Worm (Caenorhabditis elegans) whole organism, early embryonic: ENCODE results near the gene Y56A3A.6.

Source experiments
- B0310.2 ChIP-seq: sonication (generic microtip); optimal IDR thresholded peaks from 2 replicates; lab custom pipeline; 2016; ENCODE audit warnings: mild to moderate bottlenecking, missing genetic modification characterization, missing compliant biosample characterization
- F13C5.2 ChIP-seq: sonication (generic microtip); optimal IDR thresholded peaks from 2 replicates; lab custom pipeline; 2017; ENCODE audit warnings: mild to moderate bottlenecking, missing genetic modification characterization, inconsistent platforms, missing compliant biosample characterization
- aly-1 ChIP-seq: sonication (generic microtip); optimal IDR thresholded peaks from 2 replicates; lab custom pipeline; 2016; ENCODE audit warnings: missing genetic modification characterization, missing compliant biosample characterization
- ama-1 ChIP-seq: fragments of 150-350 bp; optimal IDR thresholded peaks from 2 replicates; lab custom pipeline; 2014
- ceh-13 ChIP-seq: fragments of 200-800 bp; sonication (Bioruptor generic); optimal IDR thresholded peaks from 2 replicates; lab custom pipeline; 2018; ENCODE audit warnings: mild to moderate bottlenecking, missing genetic modification characterization, missing compliant biosample characterization
- ceh-36 ChIP-seq: sonication (generic microtip); optimal IDR thresholded peaks from 2 replicates; lab custom pipeline; 2016; ENCODE audit warnings: missing genetic modification characterization, inconsistent platforms, missing compliant biosample characterization
- ets-7 ChIP-seq: sonication (generic microtip); optimal IDR thresholded peaks from 2 replicates; lab custom pipeline; 2016; ENCODE audit warnings: missing genotype, missing genetic modification characterization, missing compliant biosample characterization
- flt-1 ChIP-seq: fragments of 200-800 bp; sonication (Bioruptor generic); IDR thresholded peaks from 2 replicates; pipeline ENCODE4 v1.3.6; 2022; ENCODE audit warnings: missing genetic modification characterization, missing compliant biosample characterization
- hmbx-1 ChIP-seq: sonication (generic microtip); optimal IDR thresholded peaks from 2 replicates; lab custom pipeline; 2016; ENCODE audit warnings: mild to moderate bottlenecking, missing genetic modification characterization, missing compliant biosample characterization
- hmg-4 ChIP-seq: fragments of 200-800 bp; sonication (Bioruptor generic); optimal IDR thresholded peaks from 2 replicates; lab custom pipeline; 2018; ENCODE audit warnings: mild to moderate bottlenecking, missing genetic modification characterization, missing compliant biosample characterization
- hnd-1 ChIP-seq: sonication (generic microtip); optimal IDR thresholded peaks from 2 replicates; lab custom pipeline; 2016; ENCODE audit warnings: missing genetic modification characterization, missing compliant biosample characterization
- pes-1 ChIP-seq: fragments of 200-800 bp; sonication (Bioruptor generic); IDR thresholded peaks from 2 replicates; pipeline ENCODE4 v1.3.6; 2022; ENCODE audit warnings: missing genetic modification reagents, missing genetic modification characterization, missing compliant biosample characterization
- scrt-1 ChIP-seq: fragments of 200-800 bp; sonication (Bioruptor generic); IDR thresholded peaks from 2 replicates; pipeline ENCODE4 v1.3.6; 2022; ENCODE audit warnings: missing genetic modification characterization, missing compliant biosample characterization
- sea-1 ChIP-seq: fragments of 200-800 bp; sonication (Bioruptor generic); conservative IDR thresholded peaks from 2 replicates; pipeline ENCODE4 v1.3.6; 2022; ENCODE audit warnings: missing genetic modification characterization, missing compliant biosample characterization
- tbx-11 ChIP-seq: fragments of 200-800 bp; sonication (Bioruptor generic); IDR thresholded peaks from 2 replicates; pipeline ENCODE4 v1.3.6; 2022; ENCODE audit warnings: missing genetic modification characterization, missing compliant biosample characterization
- tbx-37 ChIP-seq: fragments of 200-800 bp; sonication (Bioruptor generic); conservative IDR thresholded peaks from 2 replicates; pipeline ENCODE4 v1.3.6; 2022; ENCODE audit warnings: missing genetic modification reagents, missing genetic modification characterization, missing compliant biosample characterization
- tra-4 ChIP-seq: sonication (generic microtip); optimal IDR thresholded peaks from 2 replicates; lab custom pipeline; 2017; ENCODE audit warnings: missing genetic modification characterization, missing compliant biosample characterization

Y56A3A.6 gene

DNA sequence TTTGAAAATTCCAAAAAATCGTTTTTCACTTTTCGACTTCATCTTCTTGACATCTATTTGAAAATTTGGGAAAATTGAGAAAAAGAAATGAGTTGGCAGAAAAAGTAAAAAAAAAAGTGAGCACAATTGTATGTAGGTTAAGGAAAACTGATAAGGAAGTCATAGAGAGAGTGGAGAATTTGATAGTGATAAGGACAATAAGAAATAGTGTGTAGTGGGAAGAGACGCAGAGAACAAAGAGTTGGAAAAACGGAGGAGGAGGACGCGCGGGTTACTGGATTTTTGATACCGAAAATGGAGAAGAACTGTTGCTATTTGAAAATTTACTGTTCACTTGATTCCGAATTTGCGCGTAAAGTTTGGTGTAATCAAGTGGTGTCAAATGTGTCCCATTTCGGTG lies at the start of gene Y56A3A.6:
Gene Y56A3A.6 (minus strand): TSS at position 53 of the 400 bp plus-strand sequence.
- TF ChIP-seq F13C5.2 (tag; lab: Kevin White, UChicago) (no peak), hmg-4 (GFP tag; lab: Kevin White, UChicago) (no peak), aly-1 (no peak), pes-1 (GFP tag; lab: Robert Waterston, UW) (no peak), tra-4 (tag; lab: Kevin White, UChicago) (no peak), ets-7 (tag; lab: Kevin White, UChicago) (no peak), sea-1 (GFP tag; lab: Robert Waterston, UW) (no peak), flt-1 (no peak), hnd-1 (tag; lab: Kevin White, UChicago) (no peak), ama-1 (no peak), hmbx-1 (tag; lab: Kevin White, UChicago) (no peak)

DNA sequence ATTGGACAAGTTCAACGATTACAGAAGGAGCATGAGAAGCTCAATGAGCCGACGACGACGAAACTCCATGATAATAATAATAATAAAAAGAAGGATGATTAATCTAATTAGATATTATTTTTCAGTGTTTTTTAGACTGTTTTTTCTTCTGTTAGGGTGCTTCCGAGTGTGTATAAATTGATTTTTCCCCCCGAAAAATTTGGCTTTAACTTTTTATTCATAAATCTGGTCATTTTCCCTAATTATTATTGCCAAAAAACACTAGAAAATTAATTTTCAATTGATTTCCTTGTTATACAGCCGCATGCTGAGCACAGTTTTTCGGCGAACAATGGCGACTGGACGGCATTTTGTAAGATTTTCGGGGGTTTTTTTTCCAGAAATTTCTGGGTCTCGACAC lies 45.0 kb upstream of the Y56A3A.6 start, which contains the start of gene nft-1:
Gene nft-1 (plus strand): TSS at position 301 of the 400 bp plus-strand sequence.
- TF ChIP-seq ceh-36 (no peak), scrt-1 (no peak), aly-1 (no peak), ets-7 (tag; lab: Kevin White, UChicago) (no peak), ama-1 (no peak)

DNA sequence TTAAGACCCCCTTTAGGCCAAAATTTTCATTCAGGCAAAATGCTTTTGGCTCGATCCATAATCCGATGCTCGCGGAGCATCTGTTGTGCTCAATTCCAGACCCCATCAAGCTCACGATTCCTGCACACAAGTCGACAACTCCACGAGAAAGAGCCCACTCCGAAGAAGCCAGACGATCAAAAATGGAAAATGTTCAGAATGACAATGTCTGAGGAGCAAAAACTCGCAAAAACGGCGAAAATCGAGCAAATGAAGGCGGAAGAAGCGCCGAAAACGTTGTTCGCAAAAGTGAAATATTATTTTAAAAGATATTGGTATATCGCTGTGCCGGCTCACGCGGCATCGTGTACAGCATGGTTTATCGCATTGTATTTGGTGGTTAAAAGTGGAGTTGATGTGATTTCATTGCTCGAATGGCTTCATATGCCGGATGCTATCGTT lies 43.1 kb upstream of the Y56A3A.6 start, which contains the start of gene Y56A3A.22:
Gene Y56A3A.22 (plus strand): TSS at position 35 of the 441 bp plus-strand sequence.
- TF ChIP-seq flt-1 (no peak), hmbx-1 (tag; lab: Kevin White, UChicago) (no peak), B0310.2 (tag; lab: Kevin White, UChicago) (peak; percentile 33), scrt-1 (no peak), aly-1 (no peak), hnd-1 (tag; lab: Kevin White, UChicago) (no peak), ets-7 (tag; lab: Kevin White, UChicago) (no peak), hmg-4 (GFP tag; lab: Kevin White, UChicago) (peak; percentile 15), tbx-37 (no peak), ceh-13 (GFP tag; lab: Kevin White, UChicago) (no peak), ceh-36 (no peak), F13C5.2 (tag; lab: Kevin White, UChicago) (no peak), tra-4 (tag; lab: Kevin White, UChicago) (no peak), ama-1 (peak; percentile 85)

DNA sequence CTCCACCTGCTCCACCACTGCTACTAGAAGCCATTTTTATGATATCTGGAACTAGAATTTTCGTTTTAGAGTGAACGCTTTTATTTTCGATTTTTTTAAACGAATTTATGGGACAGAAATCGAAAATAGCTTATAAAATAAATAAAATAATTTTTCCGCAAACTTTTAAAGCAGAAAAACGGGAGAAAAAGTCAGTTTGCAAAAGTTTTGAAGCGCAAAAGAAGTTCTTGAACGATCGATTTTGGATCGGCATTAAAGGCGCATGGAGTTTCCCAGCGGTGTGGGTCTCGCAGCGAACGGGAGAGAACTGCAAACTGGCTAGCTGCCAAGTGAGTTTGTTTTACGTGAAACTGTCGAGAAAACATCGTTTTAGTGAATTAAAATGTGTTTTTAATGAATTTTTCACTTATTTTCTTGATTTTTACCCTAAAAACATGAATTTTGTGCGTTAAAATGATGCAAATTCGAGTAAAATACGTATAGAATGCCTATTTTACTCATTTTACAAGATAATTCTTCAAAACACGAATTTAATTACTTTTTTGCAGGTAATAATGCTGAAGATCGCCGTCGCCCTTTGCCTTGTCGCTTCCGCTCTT lies 41.7 kb upstream of the Y56A3A.6 start, which contains the start of the genes ccf-1 and trap-4:
Gene ccf-1 (minus strand): TSS at position 51 of the 599 bp plus-strand sequence.
Gene trap-4 (plus strand): TSS at position 549 of the 599 bp plus-strand sequence.
- no peak for TF ChIP-seq sea-1 (GFP tag; lab: Robert Waterston, UW)
- no peak for TF ChIP-seq ama-1

DNA sequence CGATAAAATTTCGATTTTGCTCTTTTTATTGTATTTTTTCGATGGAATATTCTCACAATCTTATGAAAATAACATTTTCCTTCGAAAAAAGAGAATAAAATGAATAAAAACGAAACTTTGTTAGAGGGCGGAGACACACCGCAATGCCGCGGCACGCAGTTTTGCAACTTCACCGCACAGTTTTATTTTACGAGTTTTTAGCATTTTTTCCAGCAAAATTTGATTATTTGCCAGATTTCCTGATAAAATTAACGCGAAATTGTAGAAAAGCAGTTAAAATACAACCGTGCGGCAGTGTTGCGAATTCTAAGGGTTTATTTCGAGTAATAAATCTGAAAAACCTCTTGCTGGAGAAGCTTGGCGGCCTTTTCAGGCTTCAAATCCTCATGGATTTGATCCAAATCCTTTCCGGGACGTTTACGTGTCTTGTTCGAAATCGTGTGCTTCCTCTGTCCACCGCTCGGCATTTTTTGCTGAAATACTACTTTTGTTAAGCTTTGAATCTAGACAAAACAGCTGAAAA lies 39.7 kb upstream of the Y56A3A.6 start, which contains the start of gene znf-593:
Gene znf-593 (minus strand): TSS at position 473 of the 523 bp plus-strand sequence.
- TF ChIP-seq flt-1 = 0 out of 2 replicates have a peak, but pooled peaks have one; percentile 7
- 0 out of 2 replicates have a peak, but pooled peaks have one; percentile 24 for TF ChIP-seq sea-1 (GFP tag; lab: Robert Waterston, UW)
- peak; percentile 81 for TF ChIP-seq ama-1
- no peak for TF ChIP-seq hnd-1 (tag; lab: Kevin White, UChicago)

DNA sequence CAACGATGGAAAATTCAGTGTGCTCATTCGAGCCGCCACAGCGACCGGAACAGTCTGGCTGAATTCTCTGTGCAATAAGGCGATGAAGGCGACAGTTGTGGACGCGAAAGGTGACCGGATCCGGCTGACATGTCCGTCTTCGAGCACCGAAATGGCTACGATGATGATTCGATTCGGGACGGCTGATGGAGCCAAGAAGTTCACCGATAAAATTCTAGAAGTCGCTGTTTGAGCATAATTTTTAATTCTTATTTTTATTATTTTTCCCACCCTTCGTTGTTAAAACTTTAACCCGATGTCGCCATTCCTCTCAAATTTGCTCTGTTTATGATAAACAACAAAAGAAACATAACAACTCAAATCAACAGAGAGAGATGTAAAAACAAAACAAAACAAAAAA lies 38.9 kb upstream of the Y56A3A.6 start:
- no peak for TF ChIP-seq pes-1 (GFP tag; lab: Robert Waterston, UW)

DNA sequence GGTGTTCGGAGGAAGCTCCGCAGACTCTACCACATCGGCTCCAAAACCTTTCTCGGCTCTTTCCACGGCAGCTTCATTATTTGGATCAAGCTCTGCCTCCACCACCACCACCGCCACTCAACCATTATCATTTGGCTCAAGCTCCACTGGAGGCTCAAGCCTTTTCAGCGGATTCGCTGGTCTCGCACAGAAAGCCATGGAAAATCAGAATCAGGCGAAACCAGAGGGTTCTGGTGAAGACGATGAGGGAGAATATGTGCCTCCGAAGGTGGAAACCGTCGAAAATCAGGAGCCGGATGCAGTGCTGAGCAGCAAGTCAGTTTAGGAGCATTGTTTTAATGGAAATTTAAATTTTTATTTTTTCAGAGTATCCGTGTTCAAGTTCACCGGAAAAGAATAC lies 38.5 kb upstream of the Y56A3A.6 start:
- no peak for TF ChIP-seq ceh-36
- TF ChIP-seq hmg-4 (GFP tag; lab: Kevin White, UChicago) = peak; percentile 16
- TF ChIP-seq tra-4 (tag; lab: Kevin White, UChicago) = no peak
- TF ChIP-seq tbx-37 = no peak
- TF ChIP-seq F13C5.2 (tag; lab: Kevin White, UChicago) = no peak
- no peak for TF ChIP-seq scrt-1
- no peak for TF ChIP-seq hnd-1 (tag; lab: Kevin White, UChicago)
- TF ChIP-seq tbx-11 (GFP tag; lab: Robert Waterston, UW) = no peak
- no peak for TF ChIP-seq ceh-13 (GFP tag; lab: Kevin White, UChicago)
- TF ChIP-seq sea-1 (GFP tag; lab: Robert Waterston, UW) = no peak
- peak; percentile 9 for TF ChIP-seq B0310.2 (tag; lab: Kevin White, UChicago)
- peak; percentile 39; the same call in 1 of the 2 replicates for TF ChIP-seq pes-1 (GFP tag; lab: Robert Waterston, UW)
- no peak for TF ChIP-seq flt-1

DNA sequence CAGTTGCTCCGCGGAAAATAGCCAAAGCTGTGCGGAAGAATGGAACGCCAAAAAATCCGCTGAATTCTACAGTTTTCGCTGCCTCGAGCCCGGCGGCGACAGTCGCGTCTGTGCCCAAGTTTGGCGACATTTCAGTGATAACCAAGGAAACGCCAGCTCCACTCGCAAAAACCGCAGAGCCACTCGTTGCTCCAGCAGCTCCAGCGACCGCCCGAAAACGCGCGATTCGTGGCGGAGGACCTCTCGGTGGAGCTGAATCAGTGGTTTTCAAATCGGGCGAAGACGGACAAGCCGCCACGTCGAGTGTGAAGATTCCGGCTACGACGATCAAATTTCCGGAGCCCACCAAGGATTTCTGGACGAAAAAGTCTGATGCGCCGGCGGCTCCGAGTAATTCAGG lies 37.7 kb upstream of the Y56A3A.6 start:
- TF ChIP-seq B0310.2 (tag; lab: Kevin White, UChicago) (no peak), hmg-4 (GFP tag; lab: Kevin White, UChicago) (no peak), pes-1 (GFP tag; lab: Robert Waterston, UW) (no peak), tbx-11 (GFP tag; lab: Robert Waterston, UW) (no peak), ceh-13 (GFP tag; lab: Kevin White, UChicago) (no peak), ets-7 (tag; lab: Kevin White, UChicago) (no peak), flt-1 (no peak), scrt-1 (no peak), F13C5.2 (tag; lab: Kevin White, UChicago) (no peak), hmbx-1 (tag; lab: Kevin White, UChicago) (no peak), sea-1 (GFP tag; lab: Robert Waterston, UW) (no peak), tra-4 (tag; lab: Kevin White, UChicago) (no peak), hnd-1 (tag; lab: Kevin White, UChicago) (no peak), ama-1 (no peak), aly-1 (no peak), tbx-37 (no peak), ceh-36 (no peak)
